Fruit fly (Drosophila melanogaster): ENCODE measurements around the gene DNAlig3.
A peak's percentile ranks its signal among the peaks of the same experiment; 100 is the strongest.

DNAlig3 gene

DNA sequence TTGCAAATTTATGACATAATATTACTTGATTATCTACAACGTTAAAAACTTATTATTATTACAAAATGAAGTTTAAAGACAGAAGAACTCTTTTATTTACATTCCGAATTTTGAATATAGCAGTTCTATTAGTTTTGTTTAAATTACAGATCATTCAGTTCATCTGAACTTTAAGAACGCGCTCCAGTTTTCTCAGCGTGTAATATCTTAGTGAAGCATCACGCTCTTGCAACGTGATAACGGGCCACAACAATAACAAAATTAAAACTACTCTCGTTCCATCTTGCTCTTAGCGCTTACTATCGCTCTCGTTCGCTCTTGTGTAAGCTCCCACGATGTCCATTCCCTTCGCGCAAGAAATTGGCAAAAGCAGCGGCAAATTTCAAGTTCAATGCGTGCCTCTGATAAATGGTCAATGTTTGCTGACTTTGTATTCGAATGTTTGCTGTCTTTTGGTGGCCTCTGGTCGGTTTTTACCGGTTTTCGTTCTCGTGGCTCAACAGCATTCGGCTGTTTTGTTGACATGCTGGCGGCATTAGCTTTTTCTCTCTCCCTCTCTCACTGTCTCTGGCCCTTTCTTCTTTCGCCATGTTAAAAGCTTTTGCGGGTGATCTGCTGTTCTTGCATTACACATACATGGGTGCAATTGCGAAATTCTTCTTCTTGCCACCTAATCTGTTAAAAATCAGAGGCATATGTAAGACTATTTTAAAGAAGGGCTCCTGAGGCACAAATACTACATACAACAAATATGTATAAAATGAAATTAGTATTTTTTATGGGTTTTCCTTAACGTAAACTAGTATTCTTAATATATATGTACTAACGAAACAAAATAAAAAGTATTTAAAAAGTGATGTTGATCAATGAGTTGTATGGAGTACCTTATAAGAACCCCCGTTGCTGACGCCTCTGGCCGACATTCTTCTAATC lies 41.2 kb upstream of the DNAlig3 start (continued):
- TF ChIP-seq Eip74EF (GFP tag; optimal IDR thresholded peaks at IDR 0.05) (no peak), CG17328 (GFP tag; IDR thresholded peaks at IDR 0.05) (no peak), maf-S (GFP tag; optimal IDR thresholded peaks at IDR 0.05) (no peak), CG12769 (tag; optimal IDR thresholded peaks at IDR 0.05) (peak; percentile 36), CG10565 (GFP tag; optimal IDR thresholded peaks at IDR 0.05) (no peak), lmd (GFP tag; IDR thresholded peaks at IDR 0.05) (peak; percentile 24; the same call in 1 of the 2 replicates), CG13296 (GFP tag; optimal IDR thresholded peaks at IDR 0.05) (peak; percentile 9), wdn (GFP tag; IDR thresholded peaks at IDR 0.05) (no peak), Doc3 (GFP tag; IDR thresholded peaks at IDR 0.05; ENCODE audit: partially characterized antibody) (no peak), Vsx1 (GFP tag; optimal IDR thresholded peaks at IDR 0.05) (no peak), CG10979 (tag; optimal IDR thresholded peaks at IDR 0.05) (no peak), ranshi (GFP tag; IDR thresholded peaks at IDR 0.05) (no peak), CG4707 (GFP tag; optimal IDR thresholded peaks at IDR 0.05) (no peak), CG6791 (GFP tag; IDR thresholded peaks at IDR 0.05; ENCODE audit: partially characterized antibody) (no peak), seq (GFP tag; IDR thresholded peaks at IDR 0.05) (no peak), CG1602 (GFP tag; optimal IDR thresholded peaks at IDR 0.05) (no peak), CG10431 (GFP tag; optimal IDR thresholded peaks at IDR 0.05) (no peak), CG10147 (GFP tag; optimal IDR thresholded peaks at IDR 0.05) (no peak), Nf-YB (GFP tag; optimal IDR thresholded peaks at IDR 0.05) (no peak), CG12236 (GFP tag; optimal IDR thresholded peaks at IDR 0.05) (no peak), bowl (GFP tag; IDR thresholded peaks at IDR 0.05) (no peak), CG31388 (GFP tag; optimal IDR thresholded peaks at IDR 0.05) (no peak), CG6813 (GFP tag; optimal IDR thresholded peaks at IDR 0.05) (peak; percentile 6), Scr (GFP tag; IDR thresholded peaks at IDR 0.05; ENCODE audit: partially characterized antibody) (no peak), bcd (GFP tag; optimal IDR thresholded peaks at IDR 0.05) (peak; percentile 13), Drgx (GFP tag; IDR thresholded peaks at IDR 0.05) (peak; percentile 55), CG7928 (GFP tag; optimal IDR thresholded peaks at IDR 0.05) (no peak), nmo (GFP tag; optimal IDR thresholded peaks at IDR 0.05) (no peak), Hsf (GFP tag; optimal IDR thresholded peaks at IDR 0.05) (no peak), Dek (tag; optimal IDR thresholded peaks at IDR 0.05) (peak; percentile 12), ac (GFP tag; optimal IDR thresholded peaks at IDR 0.05) (no peak), grn (GFP tag; optimal IDR thresholded peaks at IDR 0.05) (no peak), kni (GFP tag; optimal IDR thresholded peaks at IDR 0.05) (no peak), Asciz (GFP tag; optimal IDR thresholded peaks at IDR 0.05) (no peak), pho (GFP tag; optimal IDR thresholded peaks at IDR 0.05) (no peak), HLH4C (GFP tag; IDR thresholded peaks at IDR 0.05; ENCODE audit: partially characterized antibody) (no peak), CG12391 (tag; optimal IDR thresholded peaks at IDR 0.05) (peak; percentile 16), cad (GFP tag; optimal IDR thresholded peaks at IDR 0.05) (no peak), Ada2b (GFP tag; IDR thresholded peaks at IDR 0.05) (no peak), CG2889 (GFP tag; IDR thresholded peaks at IDR 0.05) (no peak), nom (GFP tag; optimal IDR thresholded peaks at IDR 0.05) (peak; percentile 23), Six4 (GFP tag; optimal IDR thresholded peaks at IDR 0.05) (no peak), CG42726 (GFP tag; IDR thresholded peaks at IDR 0.05; ENCODE audit: partially characterized antibody) (no peak), ase (GFP tag; IDR thresholded peaks at IDR 0.05) (no peak), CG34376 (GFP tag; optimal IDR thresholded peaks at IDR 0.05) (no peak), gt (GFP tag; IDR thresholded peaks at IDR 0.05) (no peak), Fer1 (GFP tag; optimal IDR thresholded peaks at IDR 0.05) (peak; percentile 33), nau (GFP tag; optimal IDR thresholded peaks at IDR 0.05) (no peak)

Data from whole organism, embryonic.